Fruit fly (Drosophila melanogaster) whole organism, wandering third instar larva: ENCODE measurements around the gene CG33514.

ENCODE experiments used
- Dfd ChIP-seq: fragments of >200 bp; optimal IDR thresholded peaks from 2 replicates; lab custom pipeline; 2017; ENCODE audit warnings: missing biosample characterization, missing genetic modification characterization
- Dif ChIP-seq: fragments of 200-275, 200-300 bp; sonication (Bioruptor generic); optimal IDR thresholded peaks from 2 replicates; lab custom pipeline; 2018; ENCODE audit warnings: missing biosample characterization, missing genetic modification characterization; ENCODE audit not compliant: partially characterized antibody
- Hnf4 ChIP-seq: fragments of 200-800 bp; sonication (Bioruptor generic); optimal IDR thresholded peaks from 2 replicates; lab custom pipeline; 2016; ENCODE audit warnings: missing biosample characterization, mild to moderate bottlenecking, missing genetic modification characterization
- Hr78 ChIP-seq: fragments of >200 bp; optimal IDR thresholded peaks from 2 replicates; lab custom pipeline; 2017; ENCODE audit warnings: missing biosample characterization, missing genetic modification characterization
- Myc ChIP-seq: fragments of >200 bp; optimal IDR thresholded peaks from 2 replicates; lab custom pipeline; 2017
- jim ChIP-seq: fragments of 175-275, 200-325 bp; sonication (Bioruptor generic); optimal IDR thresholded peaks from 2 replicates; lab custom pipeline; 2016; ENCODE audit warnings: missing biosample characterization, mild to moderate bottlenecking, missing genetic modification characterization
- psq ChIP-seq: fragments of 200-800 bp; sonication (Bioruptor generic); optimal IDR thresholded peaks from 3 replicates; lab custom pipeline; 2017; ENCODE audit warnings: missing biosample characterization, mild to moderate bottlenecking, missing genetic modification characterization, moderate library complexity

DNA sequence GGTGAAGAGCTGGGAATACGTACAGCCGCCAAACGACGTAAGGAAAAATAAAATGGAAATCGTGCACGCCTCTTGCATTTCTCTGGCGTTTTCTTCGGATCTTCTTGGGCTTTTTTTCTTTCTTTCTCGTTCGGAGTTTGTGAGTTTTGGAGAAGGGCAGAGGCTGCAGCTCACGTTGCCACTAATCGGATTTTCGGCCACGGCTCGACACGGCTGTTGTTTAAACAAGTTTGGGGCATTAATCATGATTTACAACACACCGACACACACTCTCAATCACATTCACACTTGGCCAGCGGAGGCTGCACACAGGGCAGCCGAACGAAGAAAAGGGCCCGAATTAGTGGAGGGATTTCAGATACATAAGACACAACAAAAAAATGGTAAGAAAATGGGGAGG is 31.1 kb downstream of the CG33514 start:
- TF ChIP-seq jim (GFP tag; lab: Kevin White, UChicago) (no peak), psq (GFP tag; lab: Kevin White, UChicago) (no peak), Hr78 (GFP tag; lab: Kevin White, UChicago) (no peak), Myc (lab: Kevin White, UChicago) (no peak), Dif (GFP tag; lab: Kevin White, UChicago) (no peak), Hnf4 (GFP tag; lab: Kevin White, UChicago) (no peak), Dfd (GFP tag; lab: Kevin White, UChicago) (no peak)
